Worm (Caenorhabditis elegans): ENCODE data around the gene col-177.

ce11 chrX:11036114-11037087 lies 34.8 kb upstream of the col-177 start:
- TF ChIP-seq unc-39 (tag; optimal IDR thresholded peaks at IDR 0.05), result no peak
- no peak for TF ChIP-seq fos-1 (tag; optimal IDR thresholded peaks at IDR 0.05)
- TF ChIP-seq ama-1 (optimal IDR thresholded peaks at IDR 0.05), result peak; percentile 61
- no peak for TF ChIP-seq ztf-11 (tag; optimal IDR thresholded peaks at IDR 0.05)
- no peak for TF ChIP-seq nhr-11 (tag; optimal IDR thresholded peaks at IDR 0.05)
- TF ChIP-seq ceh-82 (tag; optimal IDR thresholded peaks at IDR 0.05), result no peak
- TF ChIP-seq lin-15B (tag; optimal IDR thresholded peaks at IDR 0.05), result no peak
- peak in 1 of 3 experiments; percentile 7 for TF ChIP-seq elt-3 (tag; optimal IDR thresholded peaks at IDR 0.05)
- peak; percentile 48 for TF ChIP-seq pqm-1 (tag; optimal IDR thresholded peaks at IDR 0.05)
- peak; percentile 50 for TF ChIP-seq ceh-28 (tag; optimal IDR thresholded peaks at IDR 0.05)
- TF ChIP-seq pha-4 (tag; optimal IDR thresholded peaks at IDR 0.05), result peak; percentile 40
- no peak for TF ChIP-seq nfya-1 (tag; optimal IDR thresholded peaks at IDR 0.05; ENCODE audit: insufficient read depth)
- TF ChIP-seq lin-39 (tag; optimal IDR thresholded peaks at IDR 0.05), result no peak
- peak; percentile 19 for TF ChIP-seq nhr-25 (tag; optimal IDR thresholded peaks at IDR 0.05)

All from whole organism, L3 larva.